Worm (Caenorhabditis elegans) whole organism, late embryonic: ENCODE data around the gene C09G5.14.

Experiments
- C08G9.2 ChIP-seq: sonication (generic microtip); optimal IDR thresholded peaks from 2 replicates; lab custom pipeline; 2016; ENCODE audit warnings: mild to moderate bottlenecking, missing genetic modification characterization, moderate library complexity, missing compliant biosample characterization
- C38D4.7 ChIP-seq: fragments of 200-800 bp; sonication (Bioruptor generic); optimal IDR thresholded peaks from 2 replicates; lab custom pipeline; 2018; ENCODE audit warnings: mild to moderate bottlenecking, missing genetic modification characterization, moderate library complexity, missing compliant biosample characterization
- K02D7.2 ChIP-seq: sonication (generic microtip); optimal IDR thresholded peaks from 2 replicates; lab custom pipeline; 2017; ENCODE audit warnings: mild to moderate bottlenecking, missing genetic modification characterization, missing compliant biosample characterization
- T23F11.4 ChIP-seq: fragments of 200-800 bp; sonication (Bioruptor generic); optimal IDR thresholded peaks from 2 replicates; lab custom pipeline; 2018; ENCODE audit warnings: mild to moderate bottlenecking, missing genetic modification characterization, missing compliant biosample characterization
- ceh-14 ChIP-seq: sonication (generic microtip); optimal IDR thresholded peaks from 2 replicates; lab custom pipeline; 2016; ENCODE audit warnings: missing genotype, missing genetic modification characterization, missing compliant biosample characterization
- ceh-18 ChIP-seq: sonication (generic microtip); optimal IDR thresholded peaks from 2 replicates; lab custom pipeline; 2016; ENCODE audit warnings: missing genetic modification characterization, missing compliant biosample characterization
- ceh-2 ChIP-seq: sonication (generic microtip); optimal IDR thresholded peaks from 2 replicates; lab custom pipeline; 2016; ENCODE audit warnings: missing genotype, missing genetic modification characterization, missing compliant biosample characterization
- ceh-22 ChIP-seq: sonication (generic microtip); optimal IDR thresholded peaks from 2 replicates; lab custom pipeline; 2017; ENCODE audit warnings: missing biosample characterization, missing genetic modification characterization
- ceh-30 ChIP-seq: fragments of 150-350 bp; optimal IDR thresholded peaks from 2 replicates; lab custom pipeline; 2014; ENCODE audit warnings: missing biosample characterization, missing genetic modification characterization
- ceh-31 ChIP-seq: sonication (generic microtip); optimal IDR thresholded peaks from 2 replicates; lab custom pipeline; 2016; ENCODE audit warnings: missing genetic modification characterization, missing compliant biosample characterization
- ceh-34 ChIP-seq: sonication (generic microtip); optimal IDR thresholded peaks from 2 replicates; lab custom pipeline; 2016; ENCODE audit warnings: mild to moderate bottlenecking, missing genetic modification characterization, missing compliant biosample characterization
- ceh-48 ChIP-seq: sonication (generic microtip); optimal IDR thresholded peaks from 2 replicates; lab custom pipeline; 2016; ENCODE audit warnings: missing genetic modification characterization, inconsistent platforms, missing compliant biosample characterization
- che-1 ChIP-seq: sonication (generic microtip); optimal IDR thresholded peaks from 2 replicates; lab custom pipeline; 2016; ENCODE audit warnings: mild to moderate bottlenecking, missing genetic modification characterization, missing compliant biosample characterization
- dmd-4 ChIP-seq: sonication (generic microtip); optimal IDR thresholded peaks from 2 replicates; lab custom pipeline; 2016; ENCODE audit warnings: borderline replicate concordance, missing genetic modification characterization, missing compliant biosample characterization
- elt-4 ChIP-seq: sonication (generic microtip); optimal IDR thresholded peaks from 2 replicates; lab custom pipeline; 2016; ENCODE audit warnings: missing genetic modification characterization, missing compliant biosample characterization
- ets-4 ChIP-seq: sonication (generic microtip); optimal IDR thresholded peaks from 2 replicates; lab custom pipeline; 2016; ENCODE audit warnings: missing genetic modification characterization, missing compliant biosample characterization
- eyg-1 ChIP-seq: sonication (generic microtip); optimal IDR thresholded peaks from 2 replicates; lab custom pipeline; 2016; ENCODE audit warnings: missing genotype, missing genetic modification characterization, missing compliant biosample characterization
- fax-1 ChIP-seq: sonication (generic microtip); optimal IDR thresholded peaks from 2 replicates; lab custom pipeline; 2016; ENCODE audit warnings: missing genotype, missing genetic modification characterization, missing compliant biosample characterization
- fkh-6 ChIP-seq: sonication (generic microtip); optimal IDR thresholded peaks from 2 replicates; lab custom pipeline; 2016; ENCODE audit warnings: missing genetic modification characterization, missing compliant biosample characterization
- hlh-8 ChIP-seq: sonication (generic microtip); optimal IDR thresholded peaks from 2 replicates; lab custom pipeline; 2016; ENCODE audit warnings: missing genotype, missing genetic modification characterization, missing compliant biosample characterization
- lin-11 ChIP-seq: fragments of 200-800 bp; sonication (Bioruptor generic); optimal IDR thresholded peaks from 2 replicates; lab custom pipeline; 2018; ENCODE audit warnings: mild to moderate bottlenecking, missing genetic modification characterization, missing compliant biosample characterization
- nfya-1 ChIP-seq: sonication (generic microtip); optimal IDR thresholded peaks from 2 replicates; lab custom pipeline; 2017; ENCODE audit warnings: missing genetic modification characterization, mild to moderate bottlenecking, missing compliant biosample characterization, antibody characterized with exemption, moderate library complexity
- npax-4 ChIP-seq: sonication (generic microtip); optimal IDR thresholded peaks from 2 replicates; lab custom pipeline; 2016; ENCODE audit warnings: missing genetic modification characterization, missing compliant biosample characterization
- odd-2 ChIP-seq: sonication (generic microtip); optimal IDR thresholded peaks from 2 replicates; lab custom pipeline; 2017; ENCODE audit warnings: antibody characterized with exemption, mild to moderate bottlenecking, missing genetic modification characterization, missing compliant biosample characterization
- pag-3 ChIP-seq: sonication (generic microtip); optimal IDR thresholded peaks from 2 replicates; lab custom pipeline; 2016; ENCODE audit warnings: missing compliant biosample characterization, missing genetic modification characterization, borderline replicate concordance
- pat-9 ChIP-seq: fragments of 200-800 bp; sonication (Bioruptor generic); optimal IDR thresholded peaks from 2 replicates; lab custom pipeline; 2018; ENCODE audit warnings: mild to moderate bottlenecking, missing genetic modification characterization, moderate library complexity, missing compliant biosample characterization
- pha-4 ChIP-seq: fragments of 150-350 bp; optimal IDR thresholded peaks from 2 replicates; lab custom pipeline; 2018; ENCODE audit warnings: missing biosample characterization, missing genetic modification reagents, missing genetic modification characterization
- pros-1 ChIP-seq: fragments of 150-350 bp; optimal IDR thresholded peaks from 2 replicates; lab custom pipeline; 2014; ENCODE audit warnings: missing biosample characterization, missing genetic modification reagents, missing genetic modification characterization
- ref-2 ChIP-seq: sonication (generic microtip); optimal IDR thresholded peaks from 2 replicates; lab custom pipeline; 2016; ENCODE audit warnings: missing genetic modification characterization, missing compliant biosample characterization
- rnt-1 ChIP-seq: sonication (generic microtip); optimal IDR thresholded peaks from 2 replicates; lab custom pipeline; 2016; ENCODE audit warnings: missing genetic modification characterization, missing compliant biosample characterization
- sox-4 ChIP-seq: sonication (generic microtip); optimal IDR thresholded peaks from 2 replicates; lab custom pipeline; 2017; ENCODE audit warnings: mild to moderate bottlenecking, missing genetic modification characterization, inconsistent platforms, missing compliant biosample characterization
- syd-9 ChIP-seq: sonication (generic microtip); optimal IDR thresholded peaks from 2 replicates; lab custom pipeline; 2016; ENCODE audit warnings: mild to moderate bottlenecking, missing genetic modification characterization, moderate library complexity, missing compliant biosample characterization
- tbx-2 ChIP-seq: sonication (generic microtip); optimal IDR thresholded peaks from 2 replicates; lab custom pipeline; 2016; ENCODE audit warnings: missing genetic modification characterization, missing compliant biosample characterization
- tbx-7 ChIP-seq: sonication (generic microtip); optimal IDR thresholded peaks from 2 replicates; lab custom pipeline; 2016; ENCODE audit warnings: missing genotype, missing genetic modification characterization, missing compliant biosample characterization
- unc-3 ChIP-seq, 2 experiments: fragments of 200-800 bp in 1 of 2; sonication (Bioruptor generic) in 1 of 2; sonication (generic microtip) in 1 of 2; conservative IDR thresholded peaks in 1 of 2; optimal IDR thresholded peaks in 1 of 2; 2 replicates each; pipeline versions ENCODE4 v1.3.6 to Lab custom; 2016 to 2022; ENCODE audit warnings: missing compliant biosample characterization in 2 of 2, missing genetic modification characterization in 2 of 2, missing genetic modification reagents in 1 of 2
- unc-42 ChIP-seq: sonication (generic microtip); optimal IDR thresholded peaks from 2 replicates; lab custom pipeline; 2016; ENCODE audit warnings: missing genotype, missing genetic modification characterization, missing compliant biosample characterization
- unc-55 ChIP-seq: sonication (generic microtip); optimal IDR thresholded peaks from 2 replicates; lab custom pipeline; 2017; ENCODE audit warnings: missing biosample characterization, missing genetic modification reagents, missing genetic modification characterization
- ztf-16 ChIP-seq: sonication (generic microtip); optimal IDR thresholded peaks from 2 replicates; lab custom pipeline; 2017; ENCODE audit warnings: missing genetic modification characterization, missing compliant biosample characterization

Gene C09G5.14

ce11 chrII:10719931-10720330 lies 3.0 kb downstream of the C09G5.14 start, which contains the start of gene mks-5:
Gene mks-5, plus strand, starts transcription at chrII:10720231.
- TF ChIP-seq pros-1 (tag; lab: Kevin White, UChicago) (no peak), K02D7.2 (tag; lab: Kevin White, UChicago) (no peak), fkh-6 (tag; lab: Kevin White, UChicago) (no peak), C08G9.2 (tag; lab: Kevin White, UChicago) (no peak)

ce11 chrII:10717124-10717523 lies 5.8 kb downstream of the C09G5.14 start, which contains the start of gene C09G5.13:
Gene C09G5.13, plus strand, starts transcription at chrII:10717424.
- no peak for TF ChIP-seq ceh-30 (tag; lab: Kevin White, UChicago)
- no peak for TF ChIP-seq eyg-1 (tag; lab: Kevin White, UChicago)

ce11 chrII:10714262-10714933 lies 8.6 kb downstream of the C09G5.14 start, which contains the start of the genes dph-2 and C09G5.7:
Gene dph-2, minus strand, starts transcription at chrII:10714297.
Gene C09G5.7, plus strand, starts transcription at chrII:10714883.
- TF ChIP-seq hlh-8 (tag; lab: Kevin White, UChicago) (peak; percentile 10), lin-11 (tag; lab: Kevin White, UChicago) (no peak), pat-9 (tag; lab: Kevin White, UChicago) (no peak), tbx-2 (tag; lab: Kevin White, UChicago) (peak; percentile 19), ztf-16 (tag; lab: Kevin White, UChicago) (no peak), ref-2 (tag; lab: Kevin White, UChicago) (no peak), ceh-18 (tag; lab: Kevin White, UChicago) (no peak), ceh-14 (no peak), ceh-31 (tag; lab: Kevin White, UChicago) (peak; percentile 63), rnt-1 (tag; lab: Kevin White, UChicago) (no peak), unc-42 (tag; lab: Kevin White, UChicago) (peak; percentile 32), unc-55 (GFP tag; lab: Kevin White, UChicago) (no peak), ceh-34 (tag; lab: Kevin White, UChicago) (no peak), ceh-48 (tag; lab: Kevin White, UChicago) (no peak), ets-4 (peak; percentile 46), tbx-7 (tag; lab: Kevin White, UChicago) (peak; percentile 26), npax-4 (tag; lab: Kevin White, UChicago) (no peak), C08G9.2 (tag; lab: Kevin White, UChicago) (peak; percentile 65), ceh-2 (tag; lab: Kevin White, UChicago) (peak; percentile 67), ceh-30 (tag; lab: Kevin White, UChicago) (no peak)

- TF ChIP-seq ceh-18 (tag; lab: Kevin White, UChicago), result no peak
- no peak for TF ChIP-seq ceh-48 (tag; lab: Kevin White, UChicago)
- TF ChIP-seq odd-2 (tag; lab: Kevin White, UChicago), result no peak
- no peak for TF ChIP-seq ceh-22 (tag; lab: Kevin White, UChicago)
- TF ChIP-seq unc-3 (GFP tag; conservative IDR thresholded peaks at IDR 0.05; lab: Robert Waterston, UW), result no peak
- no peak for TF ChIP-seq unc-3 (tag; optimal IDR thresholded peaks at IDR 0.05; lab: Kevin White, UChicago)
- TF ChIP-seq nfya-1 (tag; lab: Kevin White, UChicago), result no peak
- TF ChIP-seq sox-4, result no peak
- no peak for TF ChIP-seq fkh-6 (tag; lab: Kevin White, UChicago)
- no peak for TF ChIP-seq elt-4 (tag; lab: Kevin White, UChicago)
Observed at ce11 chrII:10708660-10709059, 14.3 kb downstream of the C09G5.14 start, which contains the start of gene bli-1. Gene bli-1, plus strand, starts transcription at chrII:10708960.

- TF ChIP-seq che-1 (tag; lab: Kevin White, UChicago) (no peak), T23F11.4 (GFP tag; lab: Kevin White, UChicago) (no peak), pag-3 (tag; lab: Kevin White, UChicago) (no peak), elt-4 (tag; lab: Kevin White, UChicago) (peak; percentile 85), C38D4.7 (GFP tag; lab: Kevin White, UChicago) (no peak), dmd-4 (tag; lab: Kevin White, UChicago) (no peak), ref-2 (tag; lab: Kevin White, UChicago) (no peak), ztf-16 (tag; lab: Kevin White, UChicago) (no peak), K02D7.2 (tag; lab: Kevin White, UChicago) (no peak), npax-4 (tag; lab: Kevin White, UChicago) (no peak), fax-1 (no peak), syd-9 (peak; percentile 5), pha-4 (no peak)
- TF ChIP-seq, all 69 proteins: peak for 2
Observed at ce11 chrII:10707439-10708096, 15.4 kb downstream of the C09G5.14 start.
